Worm (Caenorhabditis elegans) whole organism, late embryonic: Measurements from ENCODE around the gene popl-1.

Source experiments
- C08G9.2 ChIP-seq: sonication (generic microtip); optimal IDR thresholded peaks from 2 replicates; lab custom pipeline; 2016; ENCODE audit warnings: mild to moderate bottlenecking, missing genetic modification characterization, moderate library complexity, missing compliant biosample characterization
- C38D4.7 ChIP-seq: fragments of 200-800 bp; sonication (Bioruptor generic); optimal IDR thresholded peaks from 2 replicates; lab custom pipeline; 2018; ENCODE audit warnings: mild to moderate bottlenecking, missing genetic modification characterization, moderate library complexity, missing compliant biosample characterization
- K02D7.2 ChIP-seq: sonication (generic microtip); optimal IDR thresholded peaks from 2 replicates; lab custom pipeline; 2017; ENCODE audit warnings: mild to moderate bottlenecking, missing genetic modification characterization, missing compliant biosample characterization
- K09A11.1 ChIP-seq: sonication (generic microtip); optimal IDR thresholded peaks from 2 replicates; lab custom pipeline; 2017; ENCODE audit warnings: antibody characterized with exemption, mild to moderate bottlenecking, missing genetic modification characterization, missing compliant biosample characterization; ENCODE audit not compliant: insufficient read depth
- T23F11.4 ChIP-seq: fragments of 200-800 bp; sonication (Bioruptor generic); optimal IDR thresholded peaks from 2 replicates; lab custom pipeline; 2018; ENCODE audit warnings: mild to moderate bottlenecking, missing genetic modification characterization, missing compliant biosample characterization
- ama-1 ChIP-seq: fragments of 150-350 bp; optimal IDR thresholded peaks from 2 replicates; lab custom pipeline; 2014
- ceh-14 ChIP-seq: sonication (generic microtip); optimal IDR thresholded peaks from 2 replicates; lab custom pipeline; 2016; ENCODE audit warnings: missing genotype, missing genetic modification characterization, missing compliant biosample characterization
- ceh-19 ChIP-seq: fragments of 200-800 bp; sonication (Bioruptor generic); optimal IDR thresholded peaks from 2 replicates; lab custom pipeline; 2018; ENCODE audit warnings: mild to moderate bottlenecking, missing genetic modification characterization, missing compliant biosample characterization
- ceh-2 ChIP-seq: sonication (generic microtip); optimal IDR thresholded peaks from 2 replicates; lab custom pipeline; 2016; ENCODE audit warnings: missing genotype, missing genetic modification characterization, missing compliant biosample characterization
- ceh-22 ChIP-seq: sonication (generic microtip); optimal IDR thresholded peaks from 2 replicates; lab custom pipeline; 2017; ENCODE audit warnings: missing biosample characterization, missing genetic modification characterization
- ceh-31 ChIP-seq: sonication (generic microtip); optimal IDR thresholded peaks from 2 replicates; lab custom pipeline; 2016; ENCODE audit warnings: missing genetic modification characterization, missing compliant biosample characterization
- ceh-34 ChIP-seq: sonication (generic microtip); optimal IDR thresholded peaks from 2 replicates; lab custom pipeline; 2016; ENCODE audit warnings: mild to moderate bottlenecking, missing genetic modification characterization, missing compliant biosample characterization
- ceh-48 ChIP-seq: sonication (generic microtip); optimal IDR thresholded peaks from 2 replicates; lab custom pipeline; 2016; ENCODE audit warnings: missing genetic modification characterization, inconsistent platforms, missing compliant biosample characterization
- ceh-6 ChIP-seq: fragments of 200-800 bp; sonication (Bioruptor generic); optimal IDR thresholded peaks from 2 replicates; lab custom pipeline; 2018; ENCODE audit warnings: mild to moderate bottlenecking, missing genetic modification characterization, missing compliant biosample characterization
- ceh-9 ChIP-seq: sonication (generic microtip); optimal IDR thresholded peaks from 2 replicates; lab custom pipeline; 2016; ENCODE audit warnings: mild to moderate bottlenecking, missing genetic modification characterization, inconsistent platforms, missing compliant biosample characterization
- che-1 ChIP-seq: sonication (generic microtip); optimal IDR thresholded peaks from 2 replicates; lab custom pipeline; 2016; ENCODE audit warnings: mild to moderate bottlenecking, missing genetic modification characterization, missing compliant biosample characterization
- dmd-4 ChIP-seq: sonication (generic microtip); optimal IDR thresholded peaks from 2 replicates; lab custom pipeline; 2016; ENCODE audit warnings: borderline replicate concordance, missing genetic modification characterization, missing compliant biosample characterization
- eyg-1 ChIP-seq: sonication (generic microtip); optimal IDR thresholded peaks from 2 replicates; lab custom pipeline; 2016; ENCODE audit warnings: missing genotype, missing genetic modification characterization, missing compliant biosample characterization
- fax-1 ChIP-seq: sonication (generic microtip); optimal IDR thresholded peaks from 2 replicates; lab custom pipeline; 2016; ENCODE audit warnings: missing genotype, missing genetic modification characterization, missing compliant biosample characterization
- gmeb-2 ChIP-seq: sonication (generic microtip); optimal IDR thresholded peaks from 2 replicates; lab custom pipeline; 2016; ENCODE audit warnings: missing genetic modification characterization, inconsistent platforms, missing compliant biosample characterization
- hlh-13 ChIP-seq: fragments of 200-800 bp; sonication (Bioruptor generic); optimal IDR thresholded peaks from 2 replicates; lab custom pipeline; 2018; ENCODE audit warnings: mild to moderate bottlenecking, missing genetic modification characterization, missing compliant biosample characterization
- hlh-15 ChIP-seq: sonication (generic microtip); optimal IDR thresholded peaks from 2 replicates; lab custom pipeline; 2016; ENCODE audit warnings: missing genetic modification characterization, missing compliant biosample characterization
- hlh-6 ChIP-seq: sonication (generic microtip); optimal IDR thresholded peaks from 2 replicates; lab custom pipeline; 2016; ENCODE audit warnings: missing genotype, missing genetic modification characterization, missing compliant biosample characterization
- hlh-8 ChIP-seq: sonication (generic microtip); optimal IDR thresholded peaks from 2 replicates; lab custom pipeline; 2016; ENCODE audit warnings: missing genotype, missing genetic modification characterization, missing compliant biosample characterization
- mec-3 ChIP-seq: sonication (generic microtip); optimal IDR thresholded peaks from 2 replicates; lab custom pipeline; 2016; ENCODE audit warnings: borderline replicate concordance, missing genetic modification characterization, missing compliant biosample characterization
- nhr-232 ChIP-seq: sonication (generic microtip); optimal IDR thresholded peaks from 2 replicates; lab custom pipeline; 2016; ENCODE audit warnings: missing genetic modification characterization, missing compliant biosample characterization
- pag-3 ChIP-seq: sonication (generic microtip); optimal IDR thresholded peaks from 2 replicates; lab custom pipeline; 2016; ENCODE audit warnings: missing compliant biosample characterization, missing genetic modification characterization, borderline replicate concordance
- pha-2 ChIP-seq: sonication (generic microtip); optimal IDR thresholded peaks from 2 replicates; lab custom pipeline; 2017; ENCODE audit warnings: mild to moderate bottlenecking, missing genetic modification characterization, missing compliant biosample characterization
- pqm-1 ChIP-seq: sonication (generic microtip); optimal IDR thresholded peaks from 2 replicates; lab custom pipeline; 2016; ENCODE audit warnings: missing genetic modification characterization, missing compliant biosample characterization
- pros-1 ChIP-seq: fragments of 150-350 bp; optimal IDR thresholded peaks from 2 replicates; lab custom pipeline; 2014; ENCODE audit warnings: missing biosample characterization, missing genetic modification reagents, missing genetic modification characterization
- ref-2 ChIP-seq: sonication (generic microtip); optimal IDR thresholded peaks from 2 replicates; lab custom pipeline; 2016; ENCODE audit warnings: missing genetic modification characterization, missing compliant biosample characterization
- rnt-1 ChIP-seq: sonication (generic microtip); optimal IDR thresholded peaks from 2 replicates; lab custom pipeline; 2016; ENCODE audit warnings: missing genetic modification characterization, missing compliant biosample characterization
- sdc-2 ChIP-seq: sonication (generic microtip); optimal IDR thresholded peaks from 2 replicates; lab custom pipeline; 2016; ENCODE audit warnings: missing genotype, missing genetic modification characterization, missing compliant biosample characterization
- sox-4 ChIP-seq: sonication (generic microtip); optimal IDR thresholded peaks from 2 replicates; lab custom pipeline; 2017; ENCODE audit warnings: mild to moderate bottlenecking, missing genetic modification characterization, inconsistent platforms, missing compliant biosample characterization
- syd-9 ChIP-seq: sonication (generic microtip); optimal IDR thresholded peaks from 2 replicates; lab custom pipeline; 2016; ENCODE audit warnings: mild to moderate bottlenecking, missing genetic modification characterization, moderate library complexity, missing compliant biosample characterization
- ttx-3 ChIP-seq: sonication (generic microtip); optimal IDR thresholded peaks from 2 replicates; lab custom pipeline; 2016; ENCODE audit warnings: missing genetic modification reagents, missing genetic modification characterization, missing compliant biosample characterization
- unc-3 ChIP-seq, 2 experiments: fragments of 200-800 bp in 1 of 2; sonication (Bioruptor generic) in 1 of 2; sonication (generic microtip) in 1 of 2; conservative IDR thresholded peaks in 1 of 2; optimal IDR thresholded peaks in 1 of 2; 2 replicates each; pipeline versions ENCODE4 v1.3.6 to Lab custom; 2016 to 2022; ENCODE audit warnings: missing compliant biosample characterization in 2 of 2, missing genetic modification characterization in 2 of 2, missing genetic modification reagents in 1 of 2
- unc-42 ChIP-seq: sonication (generic microtip); optimal IDR thresholded peaks from 2 replicates; lab custom pipeline; 2016; ENCODE audit warnings: missing genotype, missing genetic modification characterization, missing compliant biosample characterization
- unc-55 ChIP-seq: sonication (generic microtip); optimal IDR thresholded peaks from 2 replicates; lab custom pipeline; 2017; ENCODE audit warnings: missing biosample characterization, missing genetic modification reagents, missing genetic modification characterization
- unc-86 ChIP-seq: sonication (generic microtip); optimal IDR thresholded peaks from 2 replicates; lab custom pipeline; 2016; ENCODE audit warnings: missing genetic modification characterization, missing compliant biosample characterization
- ztf-16 ChIP-seq: sonication (generic microtip); optimal IDR thresholded peaks from 2 replicates; lab custom pipeline; 2017; ENCODE audit warnings: missing genetic modification characterization, missing compliant biosample characterization

Gene popl-1

ce11 chrIII:6431766-6432228 is 1.1 kb upstream of the popl-1 start, which contains the start of the genes mrps-17 and txdc-9 (continued):
- TF ChIP-seq pros-1 (tag; lab: Kevin White, UChicago) (no peak), fax-1 (tag; lab: Kevin White, UChicago) (no peak), unc-3 (GFP tag; conservative IDR thresholded peaks at IDR 0.05; lab: Robert Waterston, UW) (no peak), unc-3 (tag; optimal IDR thresholded peaks at IDR 0.05; lab: Kevin White, UChicago) (no peak), pqm-1 (tag; lab: Kevin White, UChicago) (no peak), gmeb-2 (tag; lab: Kevin White, UChicago) (no peak), eyg-1 (no peak), hlh-13 (GFP tag; lab: Kevin White, UChicago) (no peak), ceh-31 (tag; lab: Kevin White, UChicago) (peak; percentile 66), pha-2 (no peak), unc-42 (tag; lab: Kevin White, UChicago) (peak; percentile 99), pag-3 (tag; lab: Kevin White, UChicago) (no peak), syd-9 (no peak), ceh-9 (tag; lab: Kevin White, UChicago) (no peak), ceh-19 (GFP tag; lab: Kevin White, UChicago) (no peak), unc-86 (tag; lab: Kevin White, UChicago) (peak; percentile 52)

- TF ChIP-seq sox-4 (tag; lab: Kevin White, UChicago) = no peak
- no peak for TF ChIP-seq pag-3 (tag; lab: Kevin White, UChicago)
- no peak for TF ChIP-seq hlh-6 (tag; lab: Kevin White, UChicago)
- TF ChIP-seq ztf-16 (tag; lab: Kevin White, UChicago) = no peak
- TF ChIP-seq nhr-232 (tag; lab: Kevin White, UChicago) = no peak
- TF ChIP-seq ceh-22 (tag; lab: Kevin White, UChicago) = no peak
- no peak for TF ChIP-seq eyg-1
- TF ChIP-seq rnt-1 = no peak
- TF ChIP-seq ceh-34 (tag; lab: Kevin White, UChicago) = no peak
- no peak for TF ChIP-seq unc-3 (GFP tag; conservative IDR thresholded peaks at IDR 0.05; lab: Robert Waterston, UW)
- TF ChIP-seq unc-3 (tag; optimal IDR thresholded peaks at IDR 0.05; lab: Kevin White, UChicago) = no peak
- TF ChIP-seq unc-86 (tag; lab: Kevin White, UChicago) = no peak
- no peak for TF ChIP-seq ref-2 (tag; lab: Kevin White, UChicago)
- TF ChIP-seq ama-1 = no peak
- no peak for TF ChIP-seq mec-3
- TF ChIP-seq hlh-8 (tag; lab: Kevin White, UChicago) = no peak
- no peak for TF ChIP-seq unc-55 (GFP tag; lab: Kevin White, UChicago)
- no peak for TF ChIP-seq ceh-9 (tag; lab: Kevin White, UChicago)
- TF ChIP-seq C38D4.7 (GFP tag; lab: Kevin White, UChicago) = no peak
- TF ChIP-seq hlh-13 (GFP tag; lab: Kevin White, UChicago) = no peak
Observed at ce11 chrIII:6427205-6427604, 3.5 kb downstream of the popl-1 start, which contains the start of gene C05D11.8. TSS of gene C05D11.8 (minus strand) at chrIII:6427305.

- TF ChIP-seq ttx-3 (tag; lab: Kevin White, UChicago) = no peak
- no peak for TF ChIP-seq pha-2
- TF ChIP-seq K09A11.1 = no peak
- TF ChIP-seq ceh-14 (tag; lab: Kevin White, UChicago) = no peak
- no peak for TF ChIP-seq ceh-6 (GFP tag; lab: Kevin White, UChicago)
- no peak for TF ChIP-seq ztf-16 (tag; lab: Kevin White, UChicago)
- no peak for TF ChIP-seq ceh-2
- TF ChIP-seq mec-3 = no peak
- TF ChIP-seq K02D7.2 (tag; lab: Kevin White, UChicago) = no peak
- TF ChIP-seq ceh-48 (tag; lab: Kevin White, UChicago) = no peak
- TF ChIP-seq sdc-2 (tag; lab: Kevin White, UChicago) = no peak
- no peak for TF ChIP-seq C08G9.2 (tag; lab: Kevin White, UChicago)
- TF ChIP-seq dmd-4 = no peak
- no peak for TF ChIP-seq ama-1
- TF ChIP-seq T23F11.4 (GFP tag; lab: Kevin White, UChicago) = no peak
- no peak for TF ChIP-seq eyg-1
- TF ChIP-seq ceh-22 (tag; lab: Kevin White, UChicago) = no peak
- no peak for TF ChIP-seq hlh-6 (tag; lab: Kevin White, UChicago)
- no peak for TF ChIP-seq hlh-15
- TF ChIP-seq che-1 (tag; lab: Kevin White, UChicago) = no peak
Observed at ce11 chrIII:6422721-6423120, 8.0 kb downstream of the popl-1 start.
